Worm (Caenorhabditis elegans): ENCODE measurements around the gene tin-10.

- TF ChIP-seq T22C8.4 (GFP tag; IDR thresholded peaks at IDR 0.05) (no peak), ztf-29 (GFP tag; IDR thresholded peaks at IDR 0.05) (no peak), cog-1 (tag; optimal IDR thresholded peaks at IDR 0.05) (no peak)
Measured at ce11 chrIII:11456577-11456976, 46.1 kb downstream of the tin-10 start, which contains the start of gene plr-1.

Measured in whole organism, midembryonic.